Worm (Caenorhabditis elegans) whole organism, midembryonic: ENCODE data around the gene Y54G2A.32.

ENCODE experiments used
- cog-1 ChIP-seq: sonication (generic microtip); optimal IDR thresholded peaks from 2 replicates; lab custom pipeline; 2016; ENCODE audit warnings: missing genetic modification characterization, missing compliant biosample characterization
- ztf-29 ChIP-seq: fragments of 200-800 bp; sonication (Bioruptor generic); IDR thresholded peaks from 2 replicates; pipeline ENCODE4 v1.3.6; 2022; ENCODE audit warnings: missing genetic modification reagents, missing genetic modification characterization, missing compliant biosample characterization

- TF ChIP-seq cog-1 (tag; lab: Kevin White, UChicago) (no peak), ztf-29 (GFP tag; lab: Robert Waterston, UW) (peak; percentile 55; the same call in 1 of the 2 replicates)
These were observed 2.7 kb upstream of the Y54G2A.32 start for ce11 chrIV:2801004-2801403.
